Worm (Caenorhabditis elegans): ENCODE data around the gene clc-11.

DNA sequence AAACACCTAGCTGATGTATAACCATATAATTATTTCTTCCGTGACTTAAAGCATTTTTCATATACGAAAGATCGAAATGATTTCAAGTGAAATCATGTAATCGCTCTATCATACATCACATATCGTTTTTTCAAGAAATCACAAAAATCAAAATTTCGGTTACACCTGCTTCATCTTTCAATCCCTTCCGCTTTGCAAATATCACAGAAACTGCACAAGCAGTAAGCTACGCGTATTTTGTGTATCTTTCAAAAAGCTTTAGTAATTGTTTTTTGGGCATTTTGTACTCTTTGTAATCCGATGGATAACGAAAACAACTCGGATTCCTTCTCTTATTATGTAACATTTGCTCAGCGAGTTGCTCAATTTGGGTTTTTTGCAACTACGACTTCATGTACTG is 24.0 kb downstream of the clc-11 start, which contains the start of gene str-25:
- TF ChIP-seq him-1 (tag; optimal IDR thresholded peaks at IDR 0.05) (no peak), W03F9.2 (tag; optimal IDR thresholded peaks at IDR 0.05) (no peak)
